Worm (Caenorhabditis elegans) whole organism, L1 larva: ENCODE data around the gene cpr-1.

Experiments
- ama-1 ChIP-seq: fragments of 150-350 bp; optimal IDR thresholded peaks from 2 replicates; lab custom pipeline; 2014
- elt-2 ChIP-seq: sonication (generic microtip); optimal IDR thresholded peaks from 2 replicates; lab custom pipeline; 2016; ENCODE audit warnings: missing genetic modification characterization, mild to moderate bottlenecking, inconsistent platforms, missing compliant biosample characterization, missing genetic modification reagents
- lin-15B ChIP-seq: fragments of 150-350 bp; sonication (generic microtip); optimal IDR thresholded peaks from 3 replicates; lab custom pipeline; 2014; ENCODE audit warnings: missing biosample characterization, missing genetic modification characterization
- lin-35 ChIP-seq, 2 experiments: fragments of 150-350 bp; optimal IDR thresholded peaks; 2 replicates each; lab custom pipeline; 2014; ENCODE audit warnings: missing biosample characterization in 2 of 2, missing genetic modification characterization in 2 of 2, missing genetic modification reagents in 2 of 2
- nhr-76 ChIP-seq: sonication (generic microtip); optimal IDR thresholded peaks from 2 replicates; lab custom pipeline; 2017; ENCODE audit warnings: missing biosample characterization, missing genetic modification characterization
- nhr-77 ChIP-seq: fragments of 150-350 bp; optimal IDR thresholded peaks from 2 replicates; lab custom pipeline; 2014; ENCODE audit warnings: missing biosample characterization, missing genetic modification characterization
- pqm-1 ChIP-seq: sonication (generic microtip); optimal IDR thresholded peaks from 3 replicates; lab custom pipeline; 2017; ENCODE audit warnings: missing biosample characterization, missing genetic modification characterization
- sox-4 ChIP-seq: sonication (generic microtip); optimal IDR thresholded peaks from 2 replicates; lab custom pipeline; 2016; ENCODE audit warnings: missing genetic modification characterization, missing compliant biosample characterization
- sptf-1 ChIP-seq: fragments of 150-350 bp; optimal IDR thresholded peaks from 2 replicates; lab custom pipeline; 2014; ENCODE audit warnings: missing biosample characterization, missing genetic modification characterization

DNA sequence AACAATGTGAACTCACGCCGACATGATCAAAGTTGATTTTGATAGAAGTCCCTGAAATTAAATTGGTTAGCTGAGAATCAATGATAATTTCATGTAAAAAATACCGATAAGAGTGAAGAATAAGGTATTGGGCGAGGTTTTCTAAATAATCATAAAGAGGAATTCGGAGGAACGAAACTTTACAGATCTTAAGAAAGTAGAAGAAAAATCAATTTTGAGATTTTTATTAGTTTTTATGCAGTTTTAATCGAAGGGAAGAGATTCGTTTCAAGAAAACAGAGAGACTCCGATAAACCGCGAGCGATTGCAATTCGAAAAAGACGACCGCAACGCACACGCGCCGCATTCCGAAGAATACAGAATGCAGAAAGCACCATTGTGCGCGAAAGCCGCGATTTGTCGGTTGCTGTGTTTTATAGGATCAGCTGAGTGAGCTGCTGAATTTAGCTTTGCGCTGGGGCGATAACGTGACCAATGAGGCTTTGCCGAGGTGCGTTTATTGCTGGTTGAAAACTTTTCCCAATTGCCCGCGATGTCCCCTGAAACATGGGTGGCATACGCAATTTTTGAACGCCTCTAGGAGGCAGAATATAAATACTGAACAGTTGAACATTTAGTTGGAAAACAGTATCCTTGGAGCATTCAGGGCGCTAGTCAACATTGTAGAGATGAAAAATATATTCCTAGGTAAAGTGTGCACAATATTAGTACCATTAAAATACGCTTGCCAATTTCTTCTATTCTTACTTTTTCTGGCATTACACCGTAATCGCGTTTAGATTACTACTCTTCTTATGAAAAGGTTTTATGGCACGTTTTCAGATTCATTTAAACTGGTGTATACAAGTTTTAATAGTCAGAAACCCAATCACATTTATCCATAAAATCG is 4.6 kb downstream of the cpr-1 start, which contains the start of gene snr-4:
- TF ChIP-seq ama-1 (lab: Kevin White, UChicago) (peak; percentile 94), elt-2 (tag; lab: Kevin White, UChicago) (peak; percentile 91), lin-15B (tag; lab: Kevin White, UChicago) (peak; percentile 93), lin-35 (GFP tag; optimal IDR thresholded peaks at IDR 0.05; lab: Kevin White, UChicago) (peak; percentile 85 to 90), nhr-77 (tag; lab: Kevin White, UChicago) (peak; percentile 95), pqm-1 (tag; lab: Kevin White, UChicago) (peak; percentile 56), nhr-76 (tag; lab: Kevin White, UChicago) (peak; percentile 37), sptf-1 (tag; lab: Kevin White, UChicago) (no peak), sox-4 (peak; percentile 81)
